Comparison of ENCODE assay signal across 3 fruit fly cellular contexts in the genomic region with DNA sequence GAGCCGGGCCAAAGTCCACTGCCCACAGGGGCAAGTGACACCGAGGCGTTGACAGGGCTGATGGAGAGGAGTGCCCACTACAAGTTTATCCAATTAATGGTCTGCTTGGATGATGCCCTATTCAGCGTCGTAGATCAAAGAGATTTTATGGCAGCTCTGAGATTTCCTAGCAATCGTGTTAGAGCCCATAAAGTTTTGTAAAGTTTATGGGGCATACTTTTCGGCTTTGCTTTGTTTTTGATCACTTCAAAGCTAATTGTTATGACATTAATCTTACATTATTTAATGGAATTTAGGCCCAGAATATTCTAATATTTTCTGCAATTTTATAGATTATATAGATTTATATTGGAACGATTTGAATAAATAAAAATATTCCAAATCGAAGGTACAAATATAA.
A peak's percentile ranks its signal among the peaks of the same experiment; 100 is the strongest.
TF ChIP-seq lines count a peak whose summit lies in the region.

No protein-coding gene starts in this region.

- no peak for TF ChIP-seq CTCF in whole organism, embryonic (GFP tag; optimal IDR thresholded peaks at IDR 0.05; lab: Kevin White, UChicago)

TF ChIP-seq in whole organism, embryonic, 481 proteins besides CTCF, POLR2A, EP300 and RAD21:
- TF ChIP-seq Optix (GFP tag; IDR thresholded peaks at IDR 0.05; lab: Robert Waterston, UW) = 0 out of 3 replicates have a peak, but pooled peaks have one; percentile 10
- peak; percentile 50 for TF ChIP-seq stwl (tag; optimal IDR thresholded peaks at IDR 0.05; lab: Kevin White, UChicago)
- no peak for TF ChIP-seq Taf1 (GFP tag; IDR thresholded peaks at IDR 0.05; lab: Robert Waterston, UW)
- TF ChIP-seq Abd-B (GFP tag; optimal IDR thresholded peaks at IDR 0.05; lab: Kevin White, UChicago) = peak; percentile 27
- TF ChIP-seq CG18011 (GFP tag; optimal IDR thresholded peaks at IDR 0.05; lab: Kevin White, UChicago) = peak; percentile 95
- TF ChIP-seq amos (GFP tag; IDR thresholded peaks at IDR 0.05; lab: Robert Waterston, UW; ENCODE audit: partially characterized antibody) = no peak
- 0 out of 3 replicates have a peak, but pooled peaks have one; percentile 4 for TF ChIP-seq CG11456 (GFP tag; IDR thresholded peaks at IDR 0.05; lab: Robert Waterston, UW)

TF ChIP-seq in whole organism, prepupa, 60 proteins besides CTCF, POLR2A, EP300 and RAD21:
- TF ChIP-seq Sox14 (GFP tag; optimal IDR thresholded peaks at IDR 0.05; lab: Kevin White, UChicago) = no peak
- no peak for TF ChIP-seq CG8319 (GFP tag; optimal IDR thresholded peaks at IDR 0.05; lab: Kevin White, UChicago)
- TF ChIP-seq Ets21C (GFP tag; optimal IDR thresholded peaks at IDR 0.05; lab: Kevin White, UChicago) = no peak
- TF ChIP-seq CG8119 (GFP tag; IDR thresholded peaks at IDR 0.05; lab: Robert Waterston, UW) = no peak
- peak; percentile 19 for TF ChIP-seq CG9139 (GFP tag; optimal IDR thresholded peaks at IDR 0.05; lab: Kevin White, UChicago)
- TF ChIP-seq CG11762 (GFP tag; optimal IDR thresholded peaks at IDR 0.05; lab: Kevin White, UChicago; ENCODE audit: insufficient read depth) = no peak
- no peak for TF ChIP-seq fd59A (GFP tag; optimal IDR thresholded peaks at IDR 0.05; lab: Kevin White, UChicago)

TF ChIP-seq in whole organism, wandering third instar larva, 38 proteins besides CTCF, POLR2A, EP300 and RAD21:
- TF ChIP-seq Myc (optimal IDR thresholded peaks at IDR 0.05; lab: Kevin White, UChicago) (peak; percentile 7), Hnf4 (GFP tag; optimal IDR thresholded peaks at IDR 0.05; lab: Kevin White, UChicago) (no peak), tai (GFP tag; optimal IDR thresholded peaks at IDR 0.05; lab: Kevin White, UChicago) (no peak), Dif (GFP tag; optimal IDR thresholded peaks at IDR 0.05; lab: Kevin White, UChicago; ENCODE audit: partially characterized antibody) (peak; percentile 34), Hr83 (GFP tag; optimal IDR thresholded peaks at IDR 0.05; lab: Kevin White, UChicago; ENCODE audit: poor library complexity, severe bottlenecking) (no peak), woc (GFP tag; optimal IDR thresholded peaks at IDR 0.05; lab: Kevin White, UChicago) (no peak), foxo (GFP tag; optimal IDR thresholded peaks at IDR 0.05; lab: Kevin White, UChicago) (no peak)
